Worm (Caenorhabditis elegans): Measurements from ENCODE around the gene glo-4.

The glo-4 gene

DNA sequence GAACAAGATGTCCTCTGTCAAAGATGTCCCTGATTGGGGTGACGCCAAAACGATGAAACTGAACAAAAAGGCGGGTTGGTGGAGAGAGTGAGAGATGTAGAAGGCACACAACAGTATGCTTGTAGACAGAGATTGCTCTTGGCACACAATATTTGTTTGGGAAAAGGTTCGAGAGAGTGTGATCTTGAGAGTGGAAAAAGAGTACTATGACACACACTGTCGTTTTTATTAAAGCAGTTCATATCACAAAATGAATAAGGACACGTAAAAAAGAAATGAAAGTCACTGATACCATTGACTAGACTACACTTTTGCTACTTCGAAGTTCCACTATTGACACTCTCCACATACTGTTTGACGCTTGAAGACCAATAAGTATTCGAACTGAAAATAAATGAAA is 12.5 kb upstream of the glo-4 start:
- TF ChIP-seq C17E4.6 (GFP tag; IDR thresholded peaks at IDR 0.05) (no peak), pha-4 (tag; optimal IDR thresholded peaks at IDR 0.05) (peak; percentile 62), F52B5.7 (tag; optimal IDR thresholded peaks at IDR 0.05) (no peak), unc-62 (GFP tag; optimal IDR thresholded peaks at IDR 0.05) (peak; percentile 50), snpc-4 (GFP tag; optimal IDR thresholded peaks at IDR 0.05) (no peak), snpc-4 (tag; optimal IDR thresholded peaks at IDR 0.05) (no peak), nhr-80 (tag; optimal IDR thresholded peaks at IDR 0.05) (peak; percentile 96), tbp1 (GFP tag; optimal IDR thresholded peaks at IDR 0.05) (no peak), unc-130 (GFP tag; optimal IDR thresholded peaks at IDR 0.05) (no peak), pbrm-1 (GFP tag; IDR thresholded peaks at IDR 0.05) (no peak), dpff-1 (tag; optimal IDR thresholded peaks at IDR 0.05) (no peak), aptf-3 (GFP tag; IDR thresholded peaks at IDR 0.05) (no peak)

DNA sequence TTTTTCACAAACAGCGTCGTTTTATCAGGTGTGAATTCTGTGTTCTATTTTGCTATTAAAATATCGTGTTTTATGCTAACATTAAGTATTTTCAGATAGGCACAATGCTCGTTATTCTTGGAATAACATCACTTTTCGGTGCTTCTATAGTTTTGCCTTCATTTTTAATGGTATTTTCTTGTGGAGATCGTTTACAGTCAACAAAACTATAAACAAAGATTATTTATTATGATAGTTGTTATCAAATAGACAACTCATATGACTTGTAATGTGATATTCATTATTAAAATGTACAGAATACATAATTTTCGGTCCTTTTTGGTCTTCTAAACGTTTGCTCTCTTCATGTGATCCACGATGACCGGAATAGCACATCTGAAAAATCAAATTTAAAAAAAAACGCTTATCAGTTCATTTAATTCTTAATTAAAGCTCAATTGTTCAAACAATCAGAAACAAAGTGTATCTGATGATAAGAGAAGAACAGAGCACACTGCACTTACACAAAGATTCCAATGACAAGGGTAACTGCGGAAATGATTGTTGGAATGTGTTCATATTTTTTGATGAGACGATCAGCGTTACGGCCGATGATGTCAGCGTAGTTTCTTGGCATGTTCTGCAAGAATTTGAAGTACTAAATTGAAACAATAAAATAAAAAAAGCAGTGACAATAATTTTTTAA is 11.1 kb upstream of the glo-4 start, which contains the start of gene F07C3.9:
Gene F07C3.9 (minus strand): TSS at position 635 of the 685 bp plus-strand sequence.
- no peak for TF ChIP-seq hmg-20 (GFP tag; IDR thresholded peaks at IDR 0.05)
- TF ChIP-seq nhr-80 (tag; optimal IDR thresholded peaks at IDR 0.05), result peak; percentile 79

- TF ChIP-seq pha-4 (tag; optimal IDR thresholded peaks at IDR 0.05) (no peak), let-607 (tag; optimal IDR thresholded peaks at IDR 0.05) (no peak), hrde-1 (tag; optimal IDR thresholded peaks at IDR 0.05; ENCODE audit: borderline replicate concordance) (no peak), sptf-2 (GFP tag; optimal IDR thresholded peaks at IDR 0.05) (no peak), cebp-2 (GFP tag; IDR thresholded peaks at IDR 0.05) (no peak), repo-1 (tag; optimal IDR thresholded peaks at IDR 0.05) (no peak), ccch-3 (GFP tag; optimal IDR thresholded peaks at IDR 0.05) (no peak), C06A6.2 (GFP tag; conservative IDR thresholded peaks at IDR 0.05) (no peak), nhr-120 (GFP tag; IDR thresholded peaks at IDR 0.05) (no peak), B0019.2 (GFP tag; conservative IDR thresholded peaks at IDR 0.05) (no peak), nfya-1 (tag; optimal IDR thresholded peaks at IDR 0.05; ENCODE audit: borderline replicate concordance, insufficient read depth) (no peak), madf-3 (GFP tag; IDR thresholded peaks at IDR 0.05) (no peak), Y53F4B.3 (GFP tag; IDR thresholded peaks at IDR 0.05) (no peak), ets-4 (GFP tag; optimal IDR thresholded peaks at IDR 0.05) (no peak), him-1 (tag; optimal IDR thresholded peaks at IDR 0.05) (no peak), F10E7.11 (tag; optimal IDR thresholded peaks at IDR 0.05) (no peak), mxl-1 (tag; optimal IDR thresholded peaks at IDR 0.05) (no peak)
Observed at ce11 chrV:9249932-9250331, 6.9 kb upstream of the glo-4 start, which contains the start of gene ptd-2. Gene ptd-2 (plus strand): TSS chrV:9250232.

DNA sequence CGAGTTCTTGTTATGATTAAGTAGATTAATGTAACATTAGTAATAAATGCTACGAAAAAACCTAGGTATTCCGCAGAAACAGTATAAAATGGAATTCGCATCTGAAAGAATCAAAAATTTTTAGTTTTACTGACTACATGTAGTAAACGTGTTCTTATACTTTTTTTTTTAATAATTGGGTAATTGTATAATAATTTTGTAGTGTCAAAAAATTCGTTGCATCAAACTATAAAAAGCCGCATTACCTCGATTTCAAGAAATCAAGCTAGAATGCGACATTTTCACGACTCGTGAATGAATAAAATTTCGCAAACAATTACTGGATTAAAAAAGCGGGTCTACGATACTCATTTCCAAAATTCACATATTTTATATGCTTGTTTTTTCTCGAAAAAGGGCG is 6.2 kb upstream of the glo-4 start, which contains the start of gene str-94:
Gene str-94 (minus strand): TSS at position 101 of the 400 bp plus-strand sequence.
- TF ChIP-seq F22D6.2 (tag; optimal IDR thresholded peaks at IDR 0.05) (no peak), ets-4 (GFP tag; optimal IDR thresholded peaks at IDR 0.05) (no peak), mcd-1 (GFP tag; IDR thresholded peaks at IDR 0.05) (no peak), Y95B8A.8 (GFP tag; IDR thresholded peaks at IDR 0.05) (no peak), nhr-27 (tag; optimal IDR thresholded peaks at IDR 0.05) (no peak), ceh-91 (GFP tag; IDR thresholded peaks at IDR 0.05) (no peak), mel-28 (tag; optimal IDR thresholded peaks at IDR 0.05; ENCODE audit: borderline replicate concordance) (no peak), Y53F4B.3 (GFP tag; IDR thresholded peaks at IDR 0.05) (no peak), ztf-26 (tag; optimal IDR thresholded peaks at IDR 0.05) (no peak), ztf-3 (GFP tag; optimal IDR thresholded peaks at IDR 0.05) (no peak), unc-62 (GFP tag; optimal IDR thresholded peaks at IDR 0.05) (no peak), F39B2.1 (GFP tag; IDR thresholded peaks at IDR 0.05) (no peak), C06A6.2 (GFP tag; conservative IDR thresholded peaks at IDR 0.05) (no peak), egl-44 (GFP tag; IDR thresholded peaks at IDR 0.05) (no peak), madf-6 (GFP tag; IDR thresholded peaks at IDR 0.05) (no peak), ztf-22 (GFP tag; optimal IDR thresholded peaks at IDR 0.05) (no peak), ceh-79 (tag; optimal IDR thresholded peaks at IDR 0.05) (no peak), lin-40 (tag; optimal IDR thresholded peaks at IDR 0.05) (no peak), D2030.7 (GFP tag; IDR thresholded peaks at IDR 0.05) (no peak), T26A5.8 (tag; optimal IDR thresholded peaks at IDR 0.05) (no peak)
